Worm (Caenorhabditis elegans) whole organism, mixed stage, embryonic: ENCODE measurements around the gene W08F4.13.

Experiments used
- M03D4.4 ChIP-seq: sonication (generic microtip); optimal IDR thresholded peaks from 2 replicates; lab custom pipeline; 2017; ENCODE audit warnings: mild to moderate bottlenecking, missing genetic modification characterization, missing compliant biosample characterization
- bed-3 ChIP-seq: fragments of 200-800 bp; sonication (Bioruptor generic); optimal IDR thresholded peaks from 3 replicates; lab custom pipeline; 2018; ENCODE audit warnings: mild to moderate bottlenecking, missing genetic modification characterization, moderate library complexity, missing compliant biosample characterization
- ceh-39 ChIP-seq: fragments of 150-350 bp; optimal IDR thresholded peaks from 2 replicates; lab custom pipeline; 2014; ENCODE audit warnings: missing biosample characterization, missing genetic modification characterization
- ceh-43 ChIP-seq: fragments of 200-800 bp; sonication (Bioruptor generic); optimal IDR thresholded peaks from 2 replicates; lab custom pipeline; 2018; ENCODE audit warnings: mild to moderate bottlenecking, missing genetic modification characterization, moderate library complexity, missing compliant biosample characterization
- ceh-83 ChIP-seq: fragments of 200-800 bp; sonication (Bioruptor generic); optimal IDR thresholded peaks from 2 replicates; lab custom pipeline; 2018; ENCODE audit warnings: mild to moderate bottlenecking, missing genetic modification characterization, missing compliant biosample characterization
- ces-1 ChIP-seq: fragments of 150-350 bp; optimal IDR thresholded peaks from 2 replicates; lab custom pipeline; 2014; ENCODE audit warnings: missing biosample characterization, missing genetic modification reagents, missing genetic modification characterization
- cnd-1 ChIP-seq: fragments of 200-800 bp; sonication (Bioruptor generic); optimal IDR thresholded peaks from 2 replicates; lab custom pipeline; 2018; ENCODE audit warnings: mild to moderate bottlenecking, missing genetic modification characterization, missing compliant biosample characterization
- elt-3 ChIP-seq: fragments of 150-350 bp; optimal IDR thresholded peaks from 2 replicates; lab custom pipeline; 2014; ENCODE audit warnings: missing biosample characterization, missing genetic modification characterization
- flh-1 ChIP-seq: fragments of 200-800 bp; sonication (Bioruptor generic); optimal IDR thresholded peaks from 2 replicates; lab custom pipeline; 2018; ENCODE audit warnings: mild to moderate bottlenecking, missing genetic modification characterization, moderate library complexity, missing compliant biosample characterization
- hlh-1 ChIP-seq: fragments of 150-350 bp; optimal IDR thresholded peaks from 2 replicates; lab custom pipeline; 2014; ENCODE audit warnings: missing biosample characterization, missing genetic modification reagents, missing genetic modification characterization
- lin-13 ChIP-seq: fragments of 150-350 bp; optimal IDR thresholded peaks from 2 replicates; lab custom pipeline; 2014; ENCODE audit warnings: missing biosample characterization, missing genetic modification characterization
- lsy-2 ChIP-seq: fragments of 150-350 bp; optimal IDR thresholded peaks from 2 replicates; lab custom pipeline; 2014; ENCODE audit warnings: missing biosample characterization, missing genetic modification characterization
- mab-5 ChIP-seq: fragments of 150-350 bp; optimal IDR thresholded peaks from 2 replicates; lab custom pipeline; 2014; ENCODE audit warnings: missing biosample characterization, missing genetic modification characterization
- mls-2 ChIP-seq: sonication (generic microtip); optimal IDR thresholded peaks from 2 replicates; lab custom pipeline; 2016; ENCODE audit warnings: mild to moderate bottlenecking, missing genetic modification characterization, moderate library complexity, missing compliant biosample characterization
- nhr-12 ChIP-seq: fragments of 150-350 bp; optimal IDR thresholded peaks from 2 replicates; lab custom pipeline; 2014; ENCODE audit warnings: missing biosample characterization, missing genetic modification characterization
- nhr-237 ChIP-seq: fragments of 150-350 bp; optimal IDR thresholded peaks from 2 replicates; lab custom pipeline; 2014; ENCODE audit warnings: missing biosample characterization, missing genetic modification characterization
- nhr-28 ChIP-seq: fragments of 150-350 bp; optimal IDR thresholded peaks from 2 replicates; lab custom pipeline; 2014; ENCODE audit warnings: missing biosample characterization, missing genetic modification characterization
- nhr-76 ChIP-seq: sonication (generic microtip); optimal IDR thresholded peaks from 2 replicates; lab custom pipeline; 2017; ENCODE audit warnings: missing biosample characterization, missing genetic modification characterization
- pha-4 ChIP-seq: fragments of 150-350 bp; optimal IDR thresholded peaks from 2 replicates; lab custom pipeline; 2018; ENCODE audit warnings: missing biosample characterization, missing genetic modification reagents, missing genetic modification characterization
- sem-2 ChIP-seq: fragments of 200-800 bp; sonication (Bioruptor generic); optimal IDR thresholded peaks from 2 replicates; lab custom pipeline; 2018; ENCODE audit warnings: mild to moderate bottlenecking, missing genetic modification characterization, missing compliant biosample characterization
- snpc-4 ChIP-seq: fragments of 150-350 bp; optimal IDR thresholded peaks from 2 replicates; lab custom pipeline; 2014; ENCODE audit warnings: missing biosample characterization, missing genetic modification characterization
- sptf-1 ChIP-seq: sonication (generic microtip); optimal IDR thresholded peaks from 2 replicates; lab custom pipeline; 2017; ENCODE audit warnings: mild to moderate bottlenecking, missing genetic modification characterization, moderate library complexity, missing compliant biosample characterization
- unc-120 ChIP-seq: sonication (generic microtip); optimal IDR thresholded peaks from 2 replicates; lab custom pipeline; 2017; ENCODE audit warnings: missing genetic modification characterization, missing compliant biosample characterization; ENCODE audit not compliant: poor library complexity, severe bottlenecking
- unc-39 ChIP-seq: fragments of 150-350 bp; optimal IDR thresholded peaks from 2 replicates; lab custom pipeline; 2014; ENCODE audit warnings: missing biosample characterization, missing genetic modification characterization
- unc-62 ChIP-seq: fragments of 150-350 bp; optimal IDR thresholded peaks from 2 replicates; lab custom pipeline; 2014; ENCODE audit warnings: missing biosample characterization, missing genetic modification reagents, missing genetic modification characterization
- zip-8 ChIP-seq: fragments of 150-350 bp; optimal IDR thresholded peaks from 2 replicates; lab custom pipeline; 2014; ENCODE audit warnings: missing biosample characterization, missing genetic modification characterization
- ztf-11 ChIP-seq: fragments of 150-350 bp; optimal IDR thresholded peaks from 2 replicates; lab custom pipeline; 2014; ENCODE audit warnings: missing biosample characterization, missing genetic modification characterization

Gene W08F4.13

ce11 chrII:627205-627604, 42.6 kb downstream of the W08F4.13 start, which contains the start of gene arrd-1:
arrd-1 (plus strand) TSS chrII:627505.
- TF ChIP-seq bed-3 (no peak), flh-1 (GFP tag; lab: Kevin White, UChicago) (no peak), nhr-12 (no peak), ces-1 (GFP tag; lab: Kevin White, UChicago) (no peak), pha-4 (no peak), nhr-76 (tag; lab: Kevin White, UChicago) (no peak), elt-3 (tag; lab: Kevin White, UChicago) (no peak), ceh-39 (tag; lab: Kevin White, UChicago) (no peak)

ce11 chrII:627913-628312, 43.3 kb downstream of the W08F4.13 start:
- TF ChIP-seq M03D4.4 (tag; lab: Kevin White, UChicago), result no peak
- no peak for TF ChIP-seq nhr-12
- no peak for TF ChIP-seq ceh-43 (GFP tag; lab: Kevin White, UChicago)
- TF ChIP-seq hlh-1 (tag; lab: Kevin White, UChicago), result no peak
- no peak for TF ChIP-seq lsy-2 (tag; lab: Kevin White, UChicago)
- TF ChIP-seq unc-62 (GFP tag; lab: Kevin White, UChicago), result no peak
- no peak for TF ChIP-seq mls-2
- TF ChIP-seq unc-39 (tag; lab: Kevin White, UChicago), result no peak
- no peak for TF ChIP-seq ztf-11 (tag; lab: Kevin White, UChicago)
- TF ChIP-seq ceh-39 (tag; lab: Kevin White, UChicago), result no peak
- no peak for TF ChIP-seq nhr-76 (tag; lab: Kevin White, UChicago)
- no peak for TF ChIP-seq ceh-83
- TF ChIP-seq nhr-28 (tag; lab: Kevin White, UChicago), result no peak
- TF ChIP-seq pha-4, result no peak
- no peak for TF ChIP-seq sptf-1 (tag; lab: Kevin White, UChicago)
- no peak for TF ChIP-seq sem-2 (GFP tag; lab: Kevin White, UChicago)
- no peak for TF ChIP-seq mab-5 (tag; lab: Kevin White, UChicago)

- no peak for TF ChIP-seq ceh-43 (GFP tag; lab: Kevin White, UChicago)
- TF ChIP-seq lsy-2 (tag; lab: Kevin White, UChicago), result no peak
- no peak for TF ChIP-seq cnd-1 (tag; lab: Kevin White, UChicago)
- TF ChIP-seq mab-5 (tag; lab: Kevin White, UChicago), result no peak
- TF ChIP-seq zip-8 (tag; lab: Kevin White, UChicago), result no peak
- no peak for TF ChIP-seq snpc-4 (tag; lab: Kevin White, UChicago)
- no peak for TF ChIP-seq elt-3 (tag; lab: Kevin White, UChicago)
- no peak for TF ChIP-seq M03D4.4 (tag; lab: Kevin White, UChicago)
- TF ChIP-seq ces-1 (GFP tag; lab: Kevin White, UChicago), result no peak
- no peak for TF ChIP-seq unc-62 (GFP tag; lab: Kevin White, UChicago)
- TF ChIP-seq ceh-83, result no peak
- no peak for TF ChIP-seq unc-120 (tag; lab: Kevin White, UChicago)
- no peak for TF ChIP-seq flh-1 (GFP tag; lab: Kevin White, UChicago)
- TF ChIP-seq hlh-1 (tag; lab: Kevin White, UChicago), result no peak
- TF ChIP-seq nhr-76 (tag; lab: Kevin White, UChicago), result no peak
- TF ChIP-seq bed-3, result no peak
- no peak for TF ChIP-seq lin-13
- no peak for TF ChIP-seq nhr-237
- TF ChIP-seq, all 35 proteins: peak for 0
These were observed 49.4 kb downstream of the W08F4.13 start, which contains the start of gene T04B8.1 for ce11 chrII:633984-634383. T04B8.1 (plus strand) TSS chrII:634284.
